Worm (Caenorhabditis elegans) whole organism, late embryonic: ENCODE data around the gene C18A11.3.

Experiments
- dve-1 ChIP-seq: sonication (generic microtip); optimal IDR thresholded peaks from 2 replicates; lab custom pipeline; 2017; ENCODE audit warnings: antibody characterized with exemption, mild to moderate bottlenecking, missing genetic modification characterization, missing compliant biosample characterization
- ets-4 ChIP-seq: sonication (generic microtip); optimal IDR thresholded peaks from 2 replicates; lab custom pipeline; 2016; ENCODE audit warnings: missing genetic modification characterization, missing compliant biosample characterization
- eyg-1 ChIP-seq: sonication (generic microtip); optimal IDR thresholded peaks from 2 replicates; lab custom pipeline; 2016; ENCODE audit warnings: missing genotype, missing genetic modification characterization, missing compliant biosample characterization
- hlh-8 ChIP-seq: sonication (generic microtip); optimal IDR thresholded peaks from 2 replicates; lab custom pipeline; 2016; ENCODE audit warnings: missing genotype, missing genetic modification characterization, missing compliant biosample characterization
- lin-11 ChIP-seq: fragments of 200-800 bp; sonication (Bioruptor generic); optimal IDR thresholded peaks from 2 replicates; lab custom pipeline; 2018; ENCODE audit warnings: mild to moderate bottlenecking, missing genetic modification characterization, missing compliant biosample characterization
- nhr-11 ChIP-seq: fragments of 150-350 bp; optimal IDR thresholded peaks from 2 replicates; lab custom pipeline; 2014; ENCODE audit warnings: missing biosample characterization, missing genetic modification characterization

DNA sequence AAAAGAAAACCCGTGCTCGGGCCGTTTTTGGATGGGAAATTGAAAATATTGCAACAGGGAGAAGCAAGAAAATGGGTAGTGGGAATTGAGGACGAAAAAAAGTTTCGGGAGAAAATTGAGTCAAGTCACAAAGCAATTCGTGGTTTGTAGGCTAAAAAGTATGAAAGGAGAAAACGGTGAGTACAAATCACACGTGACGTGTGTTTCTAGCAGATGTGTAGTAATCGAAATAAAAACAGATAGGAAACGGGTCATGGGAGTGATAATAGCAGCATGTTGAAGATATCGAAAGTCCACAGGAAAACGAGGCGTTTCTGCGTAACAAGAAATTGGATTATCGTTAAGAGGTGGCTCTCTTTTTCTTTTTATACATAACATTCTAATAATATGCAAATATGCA, 29.0 kb downstream of the C18A11.3 start:
- TF ChIP-seq eyg-1 (no peak), dve-1 (no peak), ets-4 (no peak), lin-11 (tag; lab: Kevin White, UChicago) (no peak), hlh-8 (no peak), nhr-11 (tag; lab: Kevin White, UChicago) (no peak)
